Worm (Caenorhabditis elegans): ENCODE data around the gene spin-3.

DNA sequence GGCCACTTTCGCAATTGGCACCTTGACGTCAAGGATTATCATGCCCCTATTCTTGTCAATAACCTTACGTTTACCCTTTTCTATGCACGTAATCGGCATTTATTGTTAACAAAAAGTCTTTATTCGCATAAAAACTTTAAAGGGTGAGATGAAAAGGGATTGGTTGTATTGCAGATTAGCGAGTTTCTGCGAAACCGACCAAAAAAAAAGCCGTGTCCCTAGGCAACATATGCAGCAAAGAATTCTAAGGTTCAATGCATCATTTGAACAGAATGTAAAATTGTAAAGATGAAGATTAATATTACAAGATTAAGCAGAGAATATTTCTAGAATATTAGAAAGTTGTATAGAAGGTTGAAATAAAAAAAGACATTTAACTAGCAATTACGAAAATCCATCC, 52.0 kb downstream of the spin-3 start:
- TF ChIP-seq nhr-90 (tag; optimal IDR thresholded peaks at IDR 0.05), result no peak
- TF ChIP-seq cebp-2 (GFP tag; IDR thresholded peaks at IDR 0.05), result no peak
- TF ChIP-seq ceh-58 (GFP tag; IDR thresholded peaks at IDR 0.05), result no peak
- no peak for TF ChIP-seq F37B4.10 (GFP tag; IDR thresholded peaks at IDR 0.05)
- TF ChIP-seq ama-1 (optimal IDR thresholded peaks at IDR 0.05), result no peak
- TF ChIP-seq ama-1 (GFP tag; optimal IDR thresholded peaks at IDR 0.05), result no peak
- TF ChIP-seq tlf-1 (GFP tag; optimal IDR thresholded peaks at IDR 0.05), result no peak
- no peak for TF ChIP-seq xnd-1 (tag; optimal IDR thresholded peaks at IDR 0.05)
- no peak for TF ChIP-seq mes-4 (tag; optimal IDR thresholded peaks at IDR 0.05)
- no peak for TF ChIP-seq ccch-3 (GFP tag; optimal IDR thresholded peaks at IDR 0.05)
- no peak for TF ChIP-seq madf-10 (tag; optimal IDR thresholded peaks at IDR 0.05)

Measured in whole organism, young adult.